Worm (Caenorhabditis elegans): ENCODE measurements around the gene Y116A8C.470.
A peak's percentile ranks its signal among the peaks of the same experiment; 100 is the strongest.

Gene Y116A8C.470

DNA sequence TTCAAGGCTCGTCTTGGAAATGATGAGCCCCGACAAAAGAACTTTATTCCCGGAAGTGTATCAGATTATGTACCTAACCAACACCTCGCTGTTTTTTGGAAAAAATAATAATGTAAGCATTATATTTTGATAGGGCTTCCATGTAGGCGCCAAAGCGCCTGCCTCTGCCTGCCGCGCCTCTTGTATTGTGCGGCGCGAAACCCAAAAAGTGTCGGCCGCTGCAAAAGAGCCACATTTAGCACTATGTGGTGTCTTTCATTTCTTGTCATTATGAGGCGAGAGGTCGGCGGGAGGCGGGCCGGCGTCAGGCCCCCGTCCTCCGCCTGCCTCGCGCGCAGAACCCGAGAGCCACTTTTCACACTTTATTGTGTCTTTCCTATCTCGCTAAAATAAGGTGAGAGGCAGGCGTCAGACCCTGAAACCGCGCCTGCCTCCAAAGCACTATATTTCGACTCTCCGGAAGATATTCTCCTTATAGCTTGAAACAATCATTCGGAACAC lies 6.3 kb upstream of the Y116A8C.470 start:
- TF ChIP-seq nhr-28 (tag; optimal IDR thresholded peaks at IDR 0.05) = no peak
- no peak for TF ChIP-seq nhr-19 (GFP tag; conservative IDR thresholded peaks at IDR 0.05)
- no peak for TF ChIP-seq nhr-20 (tag; optimal IDR thresholded peaks at IDR 0.05)
- no peak for TF ChIP-seq unc-98 (GFP tag; IDR thresholded peaks at IDR 0.05)

ce11 chrIV:16924092-16924491 lies 5.0 kb upstream of the Y116A8C.470 start, which contains the start of gene nep-24:
nep-24 (plus strand) TSS chrIV:16924392.
- no peak for TF ChIP-seq lin-15B (tag; optimal IDR thresholded peaks at IDR 0.05)
- TF ChIP-seq Y116A8C.19 (tag; optimal IDR thresholded peaks at IDR 0.05; ENCODE audit: borderline replicate concordance) = no peak
- no peak for TF ChIP-seq unc-130 (tag; optimal IDR thresholded peaks at IDR 0.05)
- no peak for TF ChIP-seq egl-13 (tag; optimal IDR thresholded peaks at IDR 0.05)
- TF ChIP-seq sox-4 (tag; optimal IDR thresholded peaks at IDR 0.05) = no peak
- no peak for TF ChIP-seq hpl-2 (GFP tag; optimal IDR thresholded peaks at IDR 0.05)
- TF ChIP-seq nhr-28 (tag; optimal IDR thresholded peaks at IDR 0.05) = no peak
- TF ChIP-seq pqm-1 (tag; optimal IDR thresholded peaks at IDR 0.05) = no peak
- no peak for TF ChIP-seq ceh-63 (GFP tag; optimal IDR thresholded peaks at IDR 0.05)
- TF ChIP-seq C16A3.4 (tag; optimal IDR thresholded peaks at IDR 0.05) = no peak
- no peak for TF ChIP-seq alr-1 (tag; optimal IDR thresholded peaks at IDR 0.05; ENCODE audit: borderline replicate concordance)
- no peak for TF ChIP-seq aha-1 (tag; optimal IDR thresholded peaks at IDR 0.05)
- TF ChIP-seq mef-2 (tag; optimal IDR thresholded peaks at IDR 0.05) = no peak

DNA sequence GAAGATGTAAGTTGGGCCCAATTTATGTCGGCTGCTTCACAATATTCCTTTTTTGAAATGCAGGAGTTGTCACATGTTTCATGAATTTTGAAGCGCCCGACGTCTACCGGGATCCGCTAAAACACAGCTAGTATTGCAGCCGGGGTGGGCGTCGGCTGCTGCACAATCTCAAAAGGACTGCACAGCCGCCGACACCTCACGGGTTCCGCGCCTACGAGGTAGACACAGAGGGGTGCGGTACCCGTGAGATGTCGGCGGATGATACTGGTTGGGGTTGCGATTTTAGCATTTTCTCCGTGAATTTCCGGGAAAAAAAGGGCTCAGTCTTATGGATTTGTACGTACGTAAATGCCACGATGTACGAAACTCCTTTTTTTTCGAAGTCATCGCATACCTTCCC lies 2.9 kb upstream of the Y116A8C.470 start:
- TF ChIP-seq Y116A8C.19 (tag; optimal IDR thresholded peaks at IDR 0.05; ENCODE audit: borderline replicate concordance) (no peak), isw-1 (GFP tag; IDR thresholded peaks at IDR 0.05) (no peak), nhr-12 (tag; optimal IDR thresholded peaks at IDR 0.05) (no peak), ceh-63 (GFP tag; optimal IDR thresholded peaks at IDR 0.05) (no peak), mdl-1 (tag; optimal IDR thresholded peaks at IDR 0.05) (no peak), nhr-71 (tag; optimal IDR thresholded peaks at IDR 0.05) (no peak), dpl-1 (GFP tag; optimal IDR thresholded peaks at IDR 0.05) (no peak), mef-2 (tag; optimal IDR thresholded peaks at IDR 0.05) (no peak), hlh-17 (GFP tag; optimal IDR thresholded peaks at IDR 0.05; ENCODE audit: borderline replicate concordance) (no peak)

DNA sequence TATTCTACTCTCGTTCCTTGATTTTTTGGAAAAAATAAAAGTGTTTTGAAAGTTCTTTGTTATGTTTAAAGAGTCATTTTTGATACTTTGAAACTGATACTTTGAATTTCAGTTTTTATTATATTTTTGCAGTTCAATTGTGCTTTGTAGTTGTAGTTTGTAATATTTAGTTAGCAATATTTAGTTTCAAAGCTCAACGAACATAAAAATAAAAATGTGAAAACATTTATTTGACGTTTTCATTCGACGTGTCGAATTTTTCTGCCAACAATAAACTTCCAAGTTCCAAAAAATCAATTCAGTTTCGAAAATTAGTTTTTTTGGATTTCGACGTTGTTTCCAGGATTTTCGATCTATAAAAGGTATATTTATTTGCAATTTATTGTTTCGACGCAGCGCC lies 929 bp upstream of the Y116A8C.470 start, which contains the start of gene nep-23:
Gene nep-23, plus strand, starts transcription at position 301 of the 400 bp plus-strand sequence.
- TF ChIP-seq lin-14 (GFP tag; optimal IDR thresholded peaks at IDR 0.05) = no peak

DNA sequence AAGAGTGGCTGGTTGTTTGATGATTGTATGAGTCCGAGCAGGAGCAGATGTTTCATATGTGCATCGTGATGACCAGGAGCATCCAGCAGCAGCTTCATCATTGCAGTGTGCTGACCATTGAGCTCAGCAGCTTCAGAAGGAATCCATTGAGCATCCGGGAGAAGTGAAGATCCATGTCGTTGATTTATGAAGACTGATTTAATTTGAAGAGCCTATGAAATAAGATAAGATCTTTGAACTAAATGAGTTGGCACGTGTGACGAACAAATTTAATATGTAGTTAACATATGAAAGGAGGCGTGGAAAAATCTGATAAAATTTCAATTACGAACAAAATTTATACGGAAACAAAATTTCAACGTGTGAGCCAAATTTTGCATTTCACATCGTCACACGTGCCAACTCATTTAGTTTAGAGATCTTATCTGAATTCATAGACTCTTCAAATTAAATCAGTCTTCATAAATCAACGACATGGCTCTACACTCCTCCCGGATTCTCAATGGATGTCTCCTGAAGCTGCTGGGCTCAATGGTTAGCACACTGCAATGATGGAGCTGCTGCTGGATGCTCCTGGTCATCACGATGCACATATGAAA lies 1.2 kb downstream of the Y116A8C.470 start, which contains the start of the genes Y116A8C.469 and Y116A8C.468:
Gene Y116A8C.469, minus strand, starts transcription at position 101 of the 599 bp plus-strand sequence.
Gene Y116A8C.468, plus strand, starts transcription at position 549 of the 599 bp plus-strand sequence.
- TF ChIP-seq efl-1 (optimal IDR thresholded peaks at IDR 0.05) (no peak), efl-1 (GFP tag; optimal IDR thresholded peaks at IDR 0.05 in 1 of 2) (peak in 1 of 2 experiments; percentile 23), tlp-1 (tag; optimal IDR thresholded peaks at IDR 0.05) (no peak)

DNA sequence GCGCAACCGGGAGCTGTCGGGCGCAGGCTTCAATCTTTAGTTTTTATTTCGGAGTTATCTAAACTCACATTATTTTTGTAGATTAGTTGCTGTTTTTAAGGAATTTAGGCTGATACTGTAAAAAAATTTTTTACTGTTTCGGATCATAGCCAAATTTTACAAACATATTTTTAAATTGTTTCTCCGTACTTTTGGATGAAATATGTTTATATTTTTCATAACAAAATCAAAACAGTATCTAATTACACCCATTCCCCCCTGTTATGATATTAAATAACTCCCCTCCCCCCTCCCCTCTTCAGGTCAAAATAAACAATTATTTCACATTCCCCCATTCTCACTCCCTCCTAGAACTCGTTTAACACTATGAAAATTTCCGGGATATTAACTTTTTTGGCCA lies 3.4 kb downstream of the Y116A8C.470 start, which contains the start of gene Y116A8C.3:
Gene Y116A8C.3, plus strand, starts transcription at position 301 of the 400 bp plus-strand sequence.
- TF ChIP-seq pqm-1 (tag; optimal IDR thresholded peaks at IDR 0.05) (no peak), nhr-20 (tag; optimal IDR thresholded peaks at IDR 0.05) (no peak), C16A3.4 (tag; optimal IDR thresholded peaks at IDR 0.05) (no peak), irx-1 (tag; optimal IDR thresholded peaks at IDR 0.05) (no peak), nhr-76 (tag; optimal IDR thresholded peaks at IDR 0.05) (no peak), nhr-71 (tag; optimal IDR thresholded peaks at IDR 0.05) (no peak), egl-13 (tag; optimal IDR thresholded peaks at IDR 0.05) (no peak), aly-2 (tag; optimal IDR thresholded peaks at IDR 0.05) (no peak)

Data from whole organism, L1 larva.